Worm (Caenorhabditis elegans) whole organism, L3 larva: ENCODE measurements around the gene abt-1.
A peak's percentile ranks its signal among the peaks of the same experiment; 100 is the strongest.

ENCODE experiments used
- R02D3.7 ChIP-seq: fragments of 150-350 bp; optimal IDR thresholded peaks from 2 replicates; lab custom pipeline; 2014; ENCODE audit warnings: missing biosample characterization, missing genetic modification characterization
- ZK546.5 ChIP-seq: sonication (generic microtip); optimal IDR thresholded peaks from 2 replicates; lab custom pipeline; 2017; ENCODE audit warnings: missing biosample characterization, missing genetic modification characterization
- aly-2 ChIP-seq: fragments of 150-350 bp; optimal IDR thresholded peaks from 2 replicates; lab custom pipeline; 2014; ENCODE audit warnings: missing biosample characterization, missing genetic modification characterization
- ama-1 ChIP-seq: fragments of 150-350 bp; optimal IDR thresholded peaks from 2 replicates; lab custom pipeline; 2018
- ceh-16 ChIP-seq: sonication (generic microtip); optimal IDR thresholded peaks from 2 replicates; lab custom pipeline; 2017; ENCODE audit warnings: missing biosample characterization, missing genetic modification characterization
- ceh-9 ChIP-seq: sonication (generic microtip); optimal IDR thresholded peaks from 2 replicates; lab custom pipeline; 2018; ENCODE audit warnings: missing biosample characterization, missing genetic modification characterization
- daf-12 ChIP-seq: fragments of 150-350 bp; optimal IDR thresholded peaks from 2 replicates; lab custom pipeline; 2014; ENCODE audit warnings: missing biosample characterization, missing genetic modification reagents, missing genetic modification characterization
- egl-27 ChIP-seq: sonication (generic microtip); optimal IDR thresholded peaks from 4 replicates; lab custom pipeline; 2017; ENCODE audit warnings: missing biosample characterization, missing genetic modification reagents, missing genetic modification characterization
- egl-5 ChIP-seq: fragments of 150-350 bp; optimal IDR thresholded peaks from 2 replicates; lab custom pipeline; 2017; ENCODE audit warnings: missing biosample characterization, missing genetic modification reagents, missing genetic modification characterization, inconsistent platforms
- elt-1 ChIP-seq: fragments of 150-350 bp; optimal IDR thresholded peaks from 2 replicates; lab custom pipeline; 2014; ENCODE audit warnings: missing biosample characterization, missing genetic modification characterization
- elt-2 ChIP-seq: sonication (generic microtip); optimal IDR thresholded peaks from 2 replicates; lab custom pipeline; 2016; ENCODE audit warnings: missing genetic modification reagents, mild to moderate bottlenecking, missing genetic modification characterization, missing compliant biosample characterization
- elt-3 ChIP-seq, 3 experiments: fragments of 150-350 bp in 1 of 3; sonication (generic microtip) in 2 of 3; optimal IDR thresholded peaks; 2 replicates in 2 of 3; 4 replicates in 1 of 3; lab custom pipeline; 2014 to 2017; ENCODE audit warnings: missing biosample characterization in 3 of 3, missing genetic modification characterization in 3 of 3
- eor-1 ChIP-seq, 2 experiments: fragments of 150-350 bp; optimal IDR thresholded peaks; 2 replicates each; lab custom pipeline; 2014 to 2018; ENCODE audit warnings: missing biosample characterization in 2 of 2, missing genetic modification characterization in 2 of 2
- fkh-10 ChIP-seq: sonication (generic microtip); optimal IDR thresholded peaks from 2 replicates; lab custom pipeline; 2017; ENCODE audit warnings: missing biosample characterization, missing genetic modification reagents, missing genetic modification characterization
- fkh-2 ChIP-seq: fragments of 150-350 bp; optimal IDR thresholded peaks from 2 replicates; lab custom pipeline; 2014; ENCODE audit warnings: missing biosample characterization, missing genetic modification reagents, missing genetic modification characterization
- hmg-11 ChIP-seq: sonication (generic microtip); optimal IDR thresholded peaks from 2 replicates; lab custom pipeline; 2016; ENCODE audit warnings: missing genetic modification characterization, missing compliant biosample characterization
- jun-1 ChIP-seq: fragments of 150-350 bp; optimal IDR thresholded peaks from 2 replicates; lab custom pipeline; 2014; ENCODE audit warnings: missing biosample characterization, missing genetic modification reagents, missing genetic modification characterization
- lin-15B ChIP-seq: fragments of 150-350 bp; optimal IDR thresholded peaks from 2 replicates; lab custom pipeline; 2014; ENCODE audit warnings: missing biosample characterization, missing genetic modification characterization
- lin-39 ChIP-seq: fragments of 150-350 bp; optimal IDR thresholded peaks from 2 replicates; lab custom pipeline; 2018; ENCODE audit warnings: missing biosample characterization, missing genetic modification reagents, missing genetic modification characterization
- lsy-12 ChIP-seq: sonication (generic microtip); optimal IDR thresholded peaks from 2 replicates; lab custom pipeline; 2016; ENCODE audit warnings: mild to moderate bottlenecking, missing genetic modification characterization, missing compliant biosample characterization
- nfya-1 ChIP-seq: sonication (generic microtip); optimal IDR thresholded peaks from 2 replicates; lab custom pipeline; 2017; ENCODE audit warnings: missing genetic modification characterization, mild to moderate bottlenecking, missing compliant biosample characterization, antibody characterized with exemption, moderate library complexity; ENCODE audit not compliant: insufficient read depth
- nhr-11 ChIP-seq: fragments of 150-350 bp; optimal IDR thresholded peaks from 2 replicates; lab custom pipeline; 2014; ENCODE audit warnings: missing biosample characterization, missing genetic modification characterization
- nhr-12 ChIP-seq: fragments of 150-350 bp; optimal IDR thresholded peaks from 2 replicates; lab custom pipeline; 2014; ENCODE audit warnings: missing biosample characterization, missing genetic modification characterization
- nhr-23 ChIP-seq: fragments of 150-350 bp; optimal IDR thresholded peaks from 2 replicates; lab custom pipeline; 2014; ENCODE audit warnings: missing biosample characterization, missing genetic modification reagents, missing genetic modification characterization
- nhr-237 ChIP-seq: fragments of 150-350 bp; optimal IDR thresholded peaks from 2 replicates; lab custom pipeline; 2014; ENCODE audit warnings: missing biosample characterization, missing genetic modification characterization
- nhr-25 ChIP-seq: sonication (generic microtip); optimal IDR thresholded peaks from 2 replicates; lab custom pipeline; 2017; ENCODE audit warnings: missing biosample characterization, missing genetic modification characterization
- nhr-28 ChIP-seq: fragments of 150-350 bp; optimal IDR thresholded peaks from 2 replicates; lab custom pipeline; 2014; ENCODE audit warnings: missing biosample characterization, missing genetic modification characterization
- nhr-77 ChIP-seq: fragments of 150-350 bp; optimal IDR thresholded peaks from 2 replicates; lab custom pipeline; 2014; ENCODE audit warnings: missing biosample characterization, missing genetic modification characterization
- pha-4 ChIP-seq: fragments of 150-350 bp; optimal IDR thresholded peaks from 2 replicates; lab custom pipeline; 2014; ENCODE audit warnings: missing biosample characterization, missing genetic modification reagents, missing genetic modification characterization
- pqm-1 ChIP-seq: fragments of 150-350 bp; optimal IDR thresholded peaks from 2 replicates; lab custom pipeline; 2017; ENCODE audit warnings: missing biosample characterization, missing genetic modification characterization, inconsistent platforms
- sea-2 ChIP-seq: fragments of 150-350 bp; sonication (generic microtip); optimal IDR thresholded peaks from 4 replicates; lab custom pipeline; 2014; ENCODE audit warnings: missing biosample characterization, missing genetic modification reagents, missing genetic modification characterization
- skn-1 ChIP-seq: fragments of 150-350 bp; optimal IDR thresholded peaks from 2 replicates; lab custom pipeline; 2014; ENCODE audit warnings: missing biosample characterization, missing genetic modification characterization
- snpc-4 ChIP-seq: fragments of 150-350 bp; optimal IDR thresholded peaks from 2 replicates; lab custom pipeline; 2014; ENCODE audit warnings: missing biosample characterization, missing genetic modification characterization
- tbx-2 ChIP-seq: sonication (generic microtip); optimal IDR thresholded peaks from 2 replicates; lab custom pipeline; 2016; ENCODE audit warnings: mild to moderate bottlenecking, missing genetic modification characterization, missing compliant biosample characterization
- unc-39 ChIP-seq: sonication (generic microtip); optimal IDR thresholded peaks from 4 replicates; lab custom pipeline; 2017; ENCODE audit warnings: missing biosample characterization, missing genetic modification characterization
- unc-62 ChIP-seq: fragments of 150-350 bp; sonication (generic microtip); optimal IDR thresholded peaks from 4 replicates; lab custom pipeline; 2014; ENCODE audit warnings: missing biosample characterization, missing genetic modification reagents, missing genetic modification characterization
- zag-1 ChIP-seq: fragments of 150-350 bp; optimal IDR thresholded peaks from 2 replicates; lab custom pipeline; 2014; ENCODE audit warnings: missing biosample characterization, missing genetic modification characterization
- ztf-11 ChIP-seq: fragments of 150-350 bp; optimal IDR thresholded peaks from 2 replicates; lab custom pipeline; 2014; ENCODE audit warnings: missing biosample characterization, missing genetic modification characterization
- ztf-4 ChIP-seq: fragments of 150-350 bp; optimal IDR thresholded peaks from 2 replicates; lab custom pipeline; 2014; ENCODE audit warnings: missing biosample characterization, missing genetic modification characterization

The abt-1 gene

DNA sequence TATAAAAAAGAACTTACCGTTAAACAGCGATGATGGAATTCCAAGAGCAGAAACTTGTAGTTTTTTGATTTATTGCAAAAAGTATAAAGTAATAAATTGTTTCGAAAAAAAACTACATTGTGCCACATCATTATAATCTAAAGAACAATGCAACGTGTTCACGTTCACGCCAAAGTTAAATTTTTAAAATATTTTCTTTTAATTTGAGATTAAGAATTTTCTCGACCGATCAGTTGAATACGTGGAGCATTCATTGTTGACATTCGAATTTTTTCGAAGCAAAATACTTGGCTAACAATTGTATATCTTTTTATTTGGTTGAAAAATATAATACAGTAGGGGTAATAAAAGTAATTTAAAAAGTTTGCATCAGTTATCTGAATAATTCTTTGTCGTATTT, 16.3 kb upstream of the abt-1 start, which contains the start of gene F01G10.5:
Gene F01G10.5 (minus strand): TSS at position 101 of the 400 bp plus-strand sequence.
- TF ChIP-seq lin-39 (no peak), hmg-11 (tag; lab: Kevin White, UChicago) (no peak), nhr-11 (tag; lab: Kevin White, UChicago) (no peak), unc-62 (GFP tag; lab: Kevin White, UChicago) (no peak), nhr-23 (tag; lab: Kevin White, UChicago) (no peak), nhr-28 (tag; lab: Kevin White, UChicago) (no peak), ZK546.5 (tag; lab: Kevin White, UChicago) (no peak), jun-1 (tag; lab: Kevin White, UChicago) (no peak), elt-3 (tag; optimal IDR thresholded peaks at IDR 0.05; lab: Kevin White, UChicago) (no peak), ztf-11 (tag; lab: Kevin White, UChicago) (no peak), daf-12 (no peak)

DNA sequence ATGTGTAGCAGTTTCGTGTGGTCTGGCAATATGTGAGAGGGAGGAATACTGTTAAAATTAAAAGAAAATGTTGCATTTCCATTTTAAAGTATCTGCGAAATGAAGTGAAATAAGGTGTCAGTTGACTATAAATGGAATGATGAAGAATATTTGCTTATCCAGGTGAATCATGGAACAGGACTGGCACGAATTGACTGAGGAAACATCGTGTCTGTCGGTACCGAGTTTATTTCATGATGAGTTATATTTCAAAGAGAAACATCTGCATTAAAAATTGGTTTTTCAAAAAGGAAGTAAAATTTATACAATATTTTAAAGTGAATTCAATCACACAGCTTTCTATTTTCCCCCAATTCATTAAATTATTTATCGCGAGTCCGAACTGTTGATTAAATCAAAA, 12.8 kb upstream of the abt-1 start, which contains the start of gene F01G10.6:
Gene F01G10.6 (minus strand): TSS at position 101 of the 400 bp plus-strand sequence.
- no peak for TF ChIP-seq lin-15B (tag; lab: Kevin White, UChicago)
- TF ChIP-seq egl-27 (tag; lab: Kevin White, UChicago), result no peak
- no peak for TF ChIP-seq nhr-77 (tag; lab: Kevin White, UChicago)
- no peak for TF ChIP-seq nhr-11 (tag; lab: Kevin White, UChicago)
- TF ChIP-seq nfya-1 (tag; lab: Kevin White, UChicago), result no peak
- no peak for TF ChIP-seq nhr-12 (tag; lab: Kevin White, UChicago)
- no peak for TF ChIP-seq ceh-9 (tag; lab: Kevin White, UChicago)
- TF ChIP-seq snpc-4 (tag; lab: Kevin White, UChicago), result no peak
- TF ChIP-seq fkh-2 (tag; lab: Kevin White, UChicago), result no peak
- no peak for TF ChIP-seq nhr-28 (tag; lab: Kevin White, UChicago)
- TF ChIP-seq R02D3.7, result no peak
- no peak for TF ChIP-seq pha-4
- no peak for TF ChIP-seq ZK546.5 (tag; lab: Kevin White, UChicago)
- TF ChIP-seq nhr-237 (tag; lab: Kevin White, UChicago), result no peak
- no peak for TF ChIP-seq sea-2
- TF ChIP-seq elt-3 (tag; optimal IDR thresholded peaks at IDR 0.05; lab: Kevin White, UChicago), result no peak
- TF ChIP-seq unc-62 (GFP tag; lab: Kevin White, UChicago), result no peak
- no peak for TF ChIP-seq pqm-1
- no peak for TF ChIP-seq jun-1 (tag; lab: Kevin White, UChicago)
- no peak for TF ChIP-seq ceh-16 (tag; lab: Kevin White, UChicago)

DNA sequence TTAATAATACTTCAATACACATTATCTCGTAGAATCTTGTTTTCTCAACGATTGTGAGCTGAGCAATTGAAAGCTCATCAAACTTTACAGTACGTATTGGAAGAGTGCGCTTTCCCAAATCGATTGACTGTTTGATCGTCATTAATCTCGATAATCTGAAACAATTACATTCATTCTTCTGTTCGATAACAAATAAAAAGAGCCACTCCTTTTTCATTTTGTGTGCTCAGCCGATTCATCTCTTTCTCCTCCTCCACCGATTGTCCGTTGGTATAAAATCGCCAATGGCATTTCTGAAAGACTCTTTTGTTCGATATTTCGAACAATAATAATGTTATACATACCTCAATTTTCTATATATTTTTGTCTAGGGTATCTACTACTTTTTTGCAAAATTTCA, 9.0 kb upstream of the abt-1 start, which contains the start of gene nas-12:
Gene nas-12 (plus strand): TSS at position 301 of the 400 bp plus-strand sequence.
- TF ChIP-seq pqm-1 (no peak), aly-2 (tag; lab: Kevin White, UChicago) (no peak), egl-27 (tag; lab: Kevin White, UChicago) (no peak), ZK546.5 (tag; lab: Kevin White, UChicago) (no peak), egl-5 (tag; lab: Kevin White, UChicago) (no peak), elt-2 (tag; lab: Kevin White, UChicago) (no peak), ztf-4 (tag; lab: Kevin White, UChicago) (no peak), ceh-16 (tag; lab: Kevin White, UChicago) (no peak), nhr-237 (tag; lab: Kevin White, UChicago) (no peak)

DNA sequence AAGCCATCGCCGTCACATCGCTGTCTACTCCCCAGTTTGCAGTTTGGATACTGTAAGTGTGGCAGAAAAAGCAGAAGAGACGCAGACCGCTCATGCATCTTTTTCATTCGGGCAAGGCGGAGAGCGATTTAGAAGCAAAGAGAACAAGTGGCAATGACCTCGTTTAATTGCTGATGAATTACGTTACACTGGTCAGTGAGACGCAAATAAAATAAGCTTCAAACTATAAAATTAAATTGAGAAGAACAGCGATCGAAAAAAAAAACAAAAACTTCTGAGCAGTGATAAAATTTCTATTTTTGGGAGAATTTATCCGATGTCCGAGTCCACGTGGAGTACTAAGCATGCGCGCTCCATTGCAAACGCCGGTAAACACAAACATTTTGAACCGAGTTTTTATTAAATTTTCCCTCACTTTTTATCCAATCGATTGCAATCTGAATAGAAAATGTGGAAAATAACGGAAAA, 7.4 kb upstream of the abt-1 start, which contains the start of gene C24F3.2:
Gene C24F3.2 (plus strand): TSS at position 418 of the 468 bp plus-strand sequence.
- TF ChIP-seq egl-5 (tag; lab: Kevin White, UChicago) (peak; percentile 73), nhr-23 (tag; lab: Kevin White, UChicago) (peak; percentile 89), egl-27 (tag; lab: Kevin White, UChicago) (no peak), pqm-1 (no peak), ceh-16 (tag; lab: Kevin White, UChicago) (no peak), ama-1 (no peak), nhr-77 (tag; lab: Kevin White, UChicago) (no peak), fkh-10 (GFP tag; lab: Kevin White, UChicago) (peak; percentile 4), nhr-237 (tag; lab: Kevin White, UChicago) (no peak), elt-2 (tag; lab: Kevin White, UChicago) (peak; percentile 35), nhr-12 (tag; lab: Kevin White, UChicago) (no peak), unc-39 (tag; lab: Kevin White, UChicago) (no peak), elt-1 (tag; lab: Kevin White, UChicago) (no peak), eor-1 (tag; optimal IDR thresholded peaks at IDR 0.05; lab: Kevin White, UChicago) (no peak), ZK546.5 (tag; lab: Kevin White, UChicago) (no peak), elt-3 (tag; optimal IDR thresholded peaks at IDR 0.05; lab: Kevin White, UChicago) (no peak), lsy-12 (tag; lab: Kevin White, UChicago) (peak; percentile 70), tbx-2 (tag; lab: Kevin White, UChicago) (peak; percentile 3), nhr-11 (tag; lab: Kevin White, UChicago) (no peak), ceh-9 (tag; lab: Kevin White, UChicago) (no peak), nfya-1 (tag; lab: Kevin White, UChicago) (peak; percentile 88), snpc-4 (tag; lab: Kevin White, UChicago) (no peak), zag-1 (tag; lab: Kevin White, UChicago) (no peak), skn-1 (tag; lab: Kevin White, UChicago) (peak; percentile 19), nhr-28 (tag; lab: Kevin White, UChicago) (no peak), lin-15B (tag; lab: Kevin White, UChicago) (peak; percentile 69), lin-39 (peak; percentile 75), nhr-25 (tag; lab: Kevin White, UChicago) (peak; percentile 96), unc-62 (GFP tag; lab: Kevin White, UChicago) (peak; percentile 14), jun-1 (tag; lab: Kevin White, UChicago) (peak; percentile 48), pha-4 (peak; percentile 55)
- TF ChIP-seq, all 47 proteins: peak for 14
